Fruit fly (Drosophila melanogaster) Kc167 (cell line): ENCODE results near the gene CG5111.

Source experiments
- Myc ChIP-seq: fragments of >200 bp; optimal IDR thresholded peaks from 2 replicates; lab custom pipeline; 2017; ENCODE audit warnings: missing external identifiers
- insv ChIP-seq: fragments of >200 bp; optimal IDR thresholded peaks from 3 replicates; lab custom pipeline; 2018; ENCODE audit warnings: missing external identifiers
- psq ChIP-seq: fragments of >200 bp; optimal IDR thresholded peaks from 2 replicates; lab custom pipeline; 2017; ENCODE audit warnings: missing external identifiers
- ttk ChIP-seq: sonication (Bioruptor generic); optimal IDR thresholded peaks from 2 replicates; lab custom pipeline; 2017; ENCODE audit warnings: missing external identifiers

DNA sequence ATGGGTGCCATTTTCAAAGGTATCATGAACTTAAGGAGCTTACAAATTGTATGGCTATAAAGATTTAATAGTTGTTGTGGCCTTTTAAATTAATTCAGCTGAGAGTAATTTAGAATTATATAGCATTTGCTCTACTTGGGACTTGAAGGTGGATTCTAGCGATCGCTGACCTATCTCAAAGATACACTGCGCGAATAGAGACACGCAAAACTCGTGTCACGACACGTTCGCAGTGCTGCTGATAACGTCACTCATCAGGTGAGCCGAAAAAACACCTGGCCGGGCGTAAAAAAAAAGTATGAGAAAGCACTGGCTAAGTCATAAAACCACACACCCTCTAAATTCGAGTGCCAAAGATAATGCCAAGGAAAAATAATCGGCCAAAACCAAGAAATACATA is 16.4 kb upstream of the CG5111 start:
- no peak for TF ChIP-seq psq
- no peak for TF ChIP-seq Myc
- no peak for TF ChIP-seq ttk (lab: Kevin White, UChicago)
- TF ChIP-seq insv (lab: Kevin White, UChicago): no peak
